Fruit fly (Drosophila melanogaster): ENCODE data around the gene axed.

Gene axed

dm6 chr3L:6608884-6609552 lies at the start of gene axed:
Gene axed (plus strand): TSS chr3L:6609325.
- TF ChIP-seq eg (GFP tag; IDR thresholded peaks at IDR 0.05) (0 out of 3 replicates have a peak, but pooled peaks have one; percentile 17), svp (GFP tag) (peak; percentile 50), dac (GFP tag; optimal IDR thresholded peaks at IDR 0.05) (no peak), dsx (GFP tag; optimal IDR thresholded peaks at IDR 0.05; ENCODE audit: poor library complexity, severe bottlenecking) (no peak), CG32006 (GFP tag; optimal IDR thresholded peaks at IDR 0.05) (no peak), Sox102F (GFP tag; optimal IDR thresholded peaks at IDR 0.05) (no peak), fd85E (GFP tag; optimal IDR thresholded peaks at IDR 0.05) (no peak), CG8632 (GFP tag; optimal IDR thresholded peaks at IDR 0.05) (no peak), fd59A (GFP tag; optimal IDR thresholded peaks at IDR 0.05) (no peak), CG6854 (GFP tag; optimal IDR thresholded peaks at IDR 0.05) (no peak), ss (GFP tag; optimal IDR thresholded peaks at IDR 0.05) (no peak), CG11762 (GFP tag; optimal IDR thresholded peaks at IDR 0.05; ENCODE audit: insufficient read depth) (no peak), Smox (GFP tag; optimal IDR thresholded peaks at IDR 0.05) (no peak)

dm6 chr3L:6561052-6561451 lies 48.1 kb upstream of the axed start:
- TF ChIP-seq eg (GFP tag; IDR thresholded peaks at IDR 0.05) (peak; percentile 39; the same call in 1 of the 3 replicates), CG31627 (GFP tag; optimal IDR thresholded peaks at IDR 0.05) (no peak), Sox14 (GFP tag; optimal IDR thresholded peaks at IDR 0.05) (no peak)

dm6 chr3L:6576709-6577108 lies 32.4 kb upstream of the axed start:
- TF ChIP-seq Ets21C (GFP tag; optimal IDR thresholded peaks at IDR 0.05) (peak; percentile 10), Hr38 (GFP tag; optimal IDR thresholded peaks at IDR 0.05) (no peak), CG8119 (GFP tag; IDR thresholded peaks at IDR 0.05) (peak; percentile 62), Sox102F (GFP tag; optimal IDR thresholded peaks at IDR 0.05) (peak; percentile 63), esn (GFP tag; optimal IDR thresholded peaks at IDR 0.05) (no peak), CG3032 (tag; optimal IDR thresholded peaks at IDR 0.05) (no peak), CG6276 (GFP tag; optimal IDR thresholded peaks at IDR 0.05) (peak; percentile 43), achi (GFP tag; optimal IDR thresholded peaks at IDR 0.05) (peak; percentile 63), topi (GFP tag; optimal IDR thresholded peaks at IDR 0.05) (peak; percentile 55), CG15336 (GFP tag; IDR thresholded peaks at IDR 0.05) (peak; percentile 81), CG16779 (tag; optimal IDR thresholded peaks at IDR 0.05) (no peak), dsx (GFP tag; optimal IDR thresholded peaks at IDR 0.05; ENCODE audit: poor library complexity, severe bottlenecking) (peak; percentile 39), Sox14 (GFP tag; optimal IDR thresholded peaks at IDR 0.05) (peak; percentile 59), fkh (GFP tag; optimal IDR thresholded peaks at IDR 0.05) (no peak), CG11294 (GFP tag; IDR thresholded peaks at IDR 0.05) (peak; percentile 38; the same call in 1 of the 2 replicates), fd59A (GFP tag; optimal IDR thresholded peaks at IDR 0.05) (peak; percentile 47), CG9139 (GFP tag; optimal IDR thresholded peaks at IDR 0.05) (peak; percentile 24), Smox (GFP tag; optimal IDR thresholded peaks at IDR 0.05) (peak; percentile 64), CG32006 (GFP tag; optimal IDR thresholded peaks at IDR 0.05) (peak; percentile 71), Eip78C (GFP tag) (peak; percentile 73), Met (GFP tag; optimal IDR thresholded peaks at IDR 0.05) (peak; percentile 61), Gug (GFP tag; IDR thresholded peaks at IDR 0.05) (peak; percentile 60), acj6 (GFP tag; optimal IDR thresholded peaks at IDR 0.05) (peak; percentile 62), CG6163 (GFP tag; IDR thresholded peaks at IDR 0.05) (peak; percentile 75), CG10669 (GFP tag; optimal IDR thresholded peaks at IDR 0.05) (peak; percentile 66), Sox15 (GFP tag; optimal IDR thresholded peaks at IDR 0.05) (peak; percentile 41), CG1621 (tag; optimal IDR thresholded peaks at IDR 0.05) (peak; percentile 43), CG3919 (GFP tag; optimal IDR thresholded peaks at IDR 0.05) (peak; percentile 73), Blimp-1 (GFP tag; optimal IDR thresholded peaks at IDR 0.05) (no peak), eg (GFP tag; IDR thresholded peaks at IDR 0.05) (peak; percentile 76), CG6792 (GFP tag; optimal IDR thresholded peaks at IDR 0.05) (peak; percentile 54), lz (GFP tag; optimal IDR thresholded peaks at IDR 0.05) (peak; percentile 48), CG7368 (GFP tag; optimal IDR thresholded peaks at IDR 0.05) (peak; percentile 73), vri (GFP tag; optimal IDR thresholded peaks at IDR 0.05) (peak; percentile 23), CG11902 (GFP tag; optimal IDR thresholded peaks at IDR 0.05) (peak; percentile 61), pdm3 (GFP tag; optimal IDR thresholded peaks at IDR 0.05) (peak; percentile 79), Eip93F (GFP tag; optimal IDR thresholded peaks at IDR 0.05) (no peak), CG4318 (GFP tag; optimal IDR thresholded peaks at IDR 0.05) (peak; percentile 54)

All from whole organism, prepupa.